Worm (Caenorhabditis elegans): ENCODE data around the gene mes-6.

Gene mes-6

DNA sequence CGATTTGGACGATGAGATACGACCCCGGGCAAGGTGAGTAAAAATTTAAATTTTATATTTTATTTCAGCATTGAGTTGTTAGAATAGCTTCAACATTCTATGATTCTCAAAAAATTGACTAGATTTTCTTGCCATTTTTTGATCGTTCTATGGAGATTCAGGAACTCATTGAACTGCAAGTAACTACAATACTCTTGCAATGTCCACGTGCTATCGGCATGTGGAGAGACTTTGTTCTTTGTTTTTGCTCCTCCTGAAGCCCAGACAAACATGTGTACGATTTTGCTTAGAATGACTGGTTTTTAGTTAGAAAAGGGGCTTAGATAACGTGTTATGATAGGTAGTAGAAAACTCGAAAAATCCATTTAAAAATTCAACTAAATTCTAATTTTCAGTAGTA is 24.9 kb downstream of the mes-6 start:
- TF ChIP-seq sma-9 (GFP tag; optimal IDR thresholded peaks at IDR 0.05) (peak; percentile 30), sma-9 (tag; optimal IDR thresholded peaks at IDR 0.05) (no peak), nhr-129 (tag; optimal IDR thresholded peaks at IDR 0.05) (peak; percentile 5), zag-1 (tag; optimal IDR thresholded peaks at IDR 0.05) (no peak), ama-1 (optimal IDR thresholded peaks at IDR 0.05) (peak; percentile 45)

DNA sequence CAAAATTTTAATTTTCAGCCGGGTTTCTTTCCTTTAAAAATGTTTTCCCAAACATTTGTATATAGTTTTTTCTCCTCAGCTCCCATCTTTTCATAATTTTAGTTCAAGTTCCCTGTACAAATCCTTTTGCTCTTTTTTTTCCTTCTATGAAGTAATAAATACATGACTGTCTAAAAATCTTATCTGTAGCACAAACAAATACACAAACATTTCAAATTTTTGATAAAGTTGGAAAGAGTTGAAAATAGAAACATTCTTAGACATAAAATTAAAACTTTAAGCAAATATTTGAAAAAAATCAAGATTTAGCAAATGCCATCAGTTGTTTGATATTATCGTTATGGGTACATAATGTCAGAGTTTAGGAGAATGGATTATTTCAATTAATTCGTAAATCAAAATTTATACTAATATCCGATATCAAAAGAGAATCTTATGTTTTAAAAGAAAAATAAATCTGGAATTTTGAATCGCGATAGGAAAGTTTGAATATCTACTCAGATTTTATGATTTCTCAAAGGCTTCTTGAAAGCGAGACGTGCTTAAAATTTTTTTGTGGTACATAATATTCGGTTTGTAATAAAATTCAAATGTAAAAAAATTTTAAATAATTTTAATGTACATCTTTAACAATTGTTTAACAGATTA is 27.1 kb downstream of the mes-6 start:
- TF ChIP-seq sma-3 (GFP tag; optimal IDR thresholded peaks at IDR 0.05) (peak; percentile 36), lin-13 (GFP tag; optimal IDR thresholded peaks at IDR 0.05) (peak; percentile 0), mbf-1 (tag; optimal IDR thresholded peaks at IDR 0.05) (no peak), nhr-129 (tag; optimal IDR thresholded peaks at IDR 0.05) (no peak), R02D3.7 (tag; optimal IDR thresholded peaks at IDR 0.05) (no peak), nhr-11 (tag; optimal IDR thresholded peaks at IDR 0.05) (no peak), nhr-23 (tag; optimal IDR thresholded peaks at IDR 0.05) (no peak), nhr-237 (tag; optimal IDR thresholded peaks at IDR 0.05) (no peak), mab-5 (tag; optimal IDR thresholded peaks at IDR 0.05) (no peak), egl-27 (tag; optimal IDR thresholded peaks at IDR 0.05) (no peak), lin-11 (tag; optimal IDR thresholded peaks at IDR 0.05) (no peak), gmeb-1 (tag; optimal IDR thresholded peaks at IDR 0.05) (peak; percentile 18), unc-39 (tag; optimal IDR thresholded peaks at IDR 0.05) (no peak), skn-1 (tag; optimal IDR thresholded peaks at IDR 0.05) (no peak), Y55F3AM.14 (GFP tag; optimal IDR thresholded peaks at IDR 0.05) (no peak)

DNA sequence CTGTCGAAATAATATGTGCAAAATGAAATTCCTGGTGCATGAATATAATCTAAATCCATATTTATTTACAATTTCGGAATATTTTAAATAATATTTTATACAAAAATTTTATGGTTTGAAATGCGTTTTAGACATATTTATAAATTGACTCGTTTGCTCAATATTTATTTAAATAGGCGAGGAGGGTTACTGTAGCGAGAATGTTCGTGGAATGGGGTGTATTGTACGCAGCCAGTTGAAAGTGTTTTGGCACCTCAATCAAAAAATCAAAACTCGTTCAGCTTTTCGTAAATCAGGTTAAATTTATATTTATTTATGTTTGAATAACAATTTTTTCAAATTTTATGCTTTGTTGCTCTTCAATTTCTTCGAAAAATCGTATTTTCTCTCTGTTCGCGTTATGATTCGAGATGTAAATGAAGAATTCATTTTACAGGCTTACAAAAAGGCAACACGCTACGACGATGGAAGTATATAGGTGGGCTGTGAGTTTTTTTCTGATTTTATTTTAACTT is 27.6 kb downstream of the mes-6 start, which contains the start of gene hyl-1:
Gene hyl-1, plus strand, starts transcription at position 465 of the 515 bp plus-strand sequence.
- TF ChIP-seq nhr-10 (tag; optimal IDR thresholded peaks at IDR 0.05): no peak
- no peak for TF ChIP-seq crh-2 (tag; optimal IDR thresholded peaks at IDR 0.05)
- TF ChIP-seq F13H6.1 (tag; optimal IDR thresholded peaks at IDR 0.05): no peak
- no peak for TF ChIP-seq ama-1 (optimal IDR thresholded peaks at IDR 0.05)
- TF ChIP-seq gmeb-1 (tag; optimal IDR thresholded peaks at IDR 0.05): no peak
- TF ChIP-seq mab-5 (tag; optimal IDR thresholded peaks at IDR 0.05): no peak
- TF ChIP-seq nhr-6 (tag; optimal IDR thresholded peaks at IDR 0.05): no peak
- no peak for TF ChIP-seq C34F6.9 (tag; optimal IDR thresholded peaks at IDR 0.05)
- no peak for TF ChIP-seq lin-39 (tag; optimal IDR thresholded peaks at IDR 0.05)
- no peak for TF ChIP-seq mbf-1 (tag; optimal IDR thresholded peaks at IDR 0.05)
- TF ChIP-seq nhr-237 (tag; optimal IDR thresholded peaks at IDR 0.05): no peak

DNA sequence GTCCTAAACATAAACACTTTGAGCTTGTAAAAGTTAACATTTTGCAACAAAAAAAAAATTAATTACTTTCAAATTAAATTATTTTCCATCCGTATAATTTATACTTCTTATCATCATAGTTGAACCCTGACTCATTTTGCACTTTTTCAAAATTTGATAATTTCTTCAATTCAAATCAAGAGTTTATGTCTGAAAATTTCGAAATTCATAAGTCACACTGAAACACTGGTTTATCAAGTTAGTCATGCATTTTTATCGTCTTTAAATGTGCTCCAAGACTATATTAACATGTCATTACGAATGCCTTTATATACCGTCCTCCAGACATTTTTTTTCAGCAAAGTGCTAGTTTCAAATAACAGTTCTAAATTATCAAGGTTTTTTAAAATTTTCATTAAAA is 28.6 kb downstream of the mes-6 start:
- no peak for TF ChIP-seq nhr-129 (tag; optimal IDR thresholded peaks at IDR 0.05)
- no peak for TF ChIP-seq sma-3 (GFP tag; optimal IDR thresholded peaks at IDR 0.05)
- TF ChIP-seq nhr-10 (tag; optimal IDR thresholded peaks at IDR 0.05): no peak
- no peak for TF ChIP-seq nhr-12 (tag; optimal IDR thresholded peaks at IDR 0.05)
- no peak for TF ChIP-seq crh-2 (tag; optimal IDR thresholded peaks at IDR 0.05)
- peak; percentile 46 for TF ChIP-seq sma-9 (GFP tag; optimal IDR thresholded peaks at IDR 0.05)
- TF ChIP-seq sma-9 (tag; optimal IDR thresholded peaks at IDR 0.05): no peak
- TF ChIP-seq dmd-4 (tag; optimal IDR thresholded peaks at IDR 0.05): no peak
- peak; percentile 95 for TF ChIP-seq fos-1 (tag; optimal IDR thresholded peaks at IDR 0.05)

DNA sequence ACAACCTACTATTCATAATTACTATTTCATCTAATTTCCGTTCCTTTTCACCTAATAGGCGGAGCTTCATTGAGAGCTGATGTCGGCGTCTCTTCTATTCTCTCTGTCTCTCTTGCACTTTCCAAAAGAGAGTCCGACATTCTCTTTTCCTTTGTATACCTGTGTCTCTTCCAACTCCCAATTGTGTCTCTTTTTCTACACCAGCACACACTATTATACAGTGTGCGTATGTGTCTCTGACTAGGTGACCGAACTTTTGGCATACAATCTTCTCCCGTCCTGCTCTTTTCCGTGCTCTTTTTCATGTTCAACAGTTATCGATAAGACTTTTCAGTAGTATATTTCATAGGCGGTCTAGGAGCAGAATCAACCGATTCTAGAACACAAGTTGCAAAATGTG is 29.2 kb downstream of the mes-6 start:
- TF ChIP-seq sem-4 (tag; optimal IDR thresholded peaks at IDR 0.05): no peak
- TF ChIP-seq nhr-23 (tag; optimal IDR thresholded peaks at IDR 0.05): no peak
- no peak for TF ChIP-seq unc-39 (tag; optimal IDR thresholded peaks at IDR 0.05)
- TF ChIP-seq crh-2 (tag; optimal IDR thresholded peaks at IDR 0.05): peak; percentile 29
- TF ChIP-seq nhr-129 (tag; optimal IDR thresholded peaks at IDR 0.05): no peak
- TF ChIP-seq ceh-16 (tag; optimal IDR thresholded peaks at IDR 0.05): no peak
- peak; percentile 95 for TF ChIP-seq fos-1 (tag; optimal IDR thresholded peaks at IDR 0.05)
- no peak for TF ChIP-seq elt-1 (tag; optimal IDR thresholded peaks at IDR 0.05)
- TF ChIP-seq lin-13 (GFP tag; optimal IDR thresholded peaks at IDR 0.05): no peak
- TF ChIP-seq mdl-1 (tag; optimal IDR thresholded peaks at IDR 0.05): no peak
- TF ChIP-seq gmeb-1 (tag; optimal IDR thresholded peaks at IDR 0.05): no peak
- TF ChIP-seq F13H6.1 (tag; optimal IDR thresholded peaks at IDR 0.05): peak; percentile 25
- no peak for TF ChIP-seq mbf-1 (tag; optimal IDR thresholded peaks at IDR 0.05)
- no peak for TF ChIP-seq lin-39 (tag; optimal IDR thresholded peaks at IDR 0.05)
- TF ChIP-seq ztf-11 (tag; optimal IDR thresholded peaks at IDR 0.05): no peak
- TF ChIP-seq Y55F3AM.14 (GFP tag; optimal IDR thresholded peaks at IDR 0.05): no peak
- no peak for TF ChIP-seq ceh-82 (tag; optimal IDR thresholded peaks at IDR 0.05)
- TF ChIP-seq sma-9 (GFP tag; optimal IDR thresholded peaks at IDR 0.05): peak; percentile 33
- TF ChIP-seq sma-9 (tag; optimal IDR thresholded peaks at IDR 0.05): no peak
- TF ChIP-seq elt-3 (tag; optimal IDR thresholded peaks at IDR 0.05): no peak
- no peak for TF ChIP-seq sma-3 (GFP tag; optimal IDR thresholded peaks at IDR 0.05)
- TF ChIP-seq nhr-21 (tag; optimal IDR thresholded peaks at IDR 0.05): no peak
- no peak for TF ChIP-seq dmd-4 (tag; optimal IDR thresholded peaks at IDR 0.05)
- no peak for TF ChIP-seq nhr-11 (tag; optimal IDR thresholded peaks at IDR 0.05)
- no peak for TF ChIP-seq egl-27 (tag; optimal IDR thresholded peaks at IDR 0.05)
- TF ChIP-seq aly-2 (tag; optimal IDR thresholded peaks at IDR 0.05): no peak
- TF ChIP-seq ztf-1 (GFP tag; conservative IDR thresholded peaks at IDR 0.05): no peak
- TF ChIP-seq unc-62 (GFP tag; optimal IDR thresholded peaks at IDR 0.05): no peak
- no peak for TF ChIP-seq lsy-2 (tag; optimal IDR thresholded peaks at IDR 0.05)
- TF ChIP-seq nhr-12 (tag; optimal IDR thresholded peaks at IDR 0.05): no peak
- no peak for TF ChIP-seq skn-1 (tag; optimal IDR thresholded peaks at IDR 0.05)
- TF ChIP-seq snpc-4 (tag; optimal IDR thresholded peaks at IDR 0.05): no peak
- TF ChIP-seq ztf-4 (tag; optimal IDR thresholded peaks at IDR 0.05): no peak
- no peak for TF ChIP-seq lin-11 (tag; optimal IDR thresholded peaks at IDR 0.05)
